Fruit fly (Drosophila melanogaster) S2 (cell line): Measurements from ENCODE around the gene Ca-alpha1T.

Experiments used
- CG8478 ChIP-seq: fragments of >200 bp; optimal IDR thresholded peaks from 2 replicates; lab custom pipeline; 2018
- CTCF ChIP-seq, 2 experiments: fragments of >200 bp; optimal IDR thresholded peaks; 2 replicates each; lab custom pipeline; 2018

- no peak for TF ChIP-seq CG8478
- no peak for TF ChIP-seq CTCF (optimal IDR thresholded peaks at IDR 0.05; lab: Kevin White, UChicago)
Measured at dm6 chrX:6199791-6200190, 7.5 kb upstream of the Ca-alpha1T start, which contains the start of gene CG43090.
